Worm (Caenorhabditis elegans) whole organism, young adult: ENCODE data around the gene F53F4.17.

Source experiments
- B0261.1 ChIP-seq: sonication (generic microtip); optimal IDR thresholded peaks from 2 replicates; lab custom pipeline; 2016; ENCODE audit warnings: mild to moderate bottlenecking, missing genetic modification characterization, moderate library complexity, missing compliant biosample characterization
- C06A6.2 ChIP-seq: fragments of 200-800 bp; sonication (Bioruptor generic); conservative IDR thresholded peaks from 2 replicates; pipeline ENCODE4 v1.3.6; 2022; ENCODE audit warnings: missing genetic modification characterization, missing compliant biosample characterization
- D2030.7 ChIP-seq: fragments of 200-800 bp; sonication (Bioruptor generic); IDR thresholded peaks from 2 replicates; pipeline ENCODE4 v1.3.6; 2022; ENCODE audit warnings: missing genetic modification reagents, missing genetic modification characterization, missing compliant biosample characterization
- F22D6.2 ChIP-seq: sonication (generic microtip); optimal IDR thresholded peaks from 2 replicates; lab custom pipeline; 2016; ENCODE audit warnings: mild to moderate bottlenecking, missing genetic modification characterization, missing compliant biosample characterization
- F23B12.7 ChIP-seq: sonication (generic microtip); optimal IDR thresholded peaks from 2 replicates; lab custom pipeline; 2017; ENCODE audit warnings: missing genetic modification characterization, mild to moderate bottlenecking, missing compliant biosample characterization, antibody characterized with exemption, moderate library complexity; ENCODE audit not compliant: insufficient read depth
- F33H1.4 ChIP-seq: fragments of 200-800 bp; sonication (Bioruptor generic); IDR thresholded peaks from 2 replicates; pipeline ENCODE4 v1.3.6; 2022; ENCODE audit warnings: missing genetic modification reagents, missing genetic modification characterization, missing compliant biosample characterization
- F39B2.1 ChIP-seq: fragments of 200-800 bp; sonication (Bioruptor generic); IDR thresholded peaks from 2 replicates; pipeline ENCODE4 v1.3.6; 2022; ENCODE audit warnings: missing genetic modification reagents, missing genetic modification characterization, missing compliant biosample characterization
- F57C9.4 ChIP-seq: sonication (generic microtip); optimal IDR thresholded peaks from 2 replicates; lab custom pipeline; 2017; ENCODE audit warnings: mild to moderate bottlenecking, missing genetic modification characterization, missing compliant biosample characterization
- K11D2.4 ChIP-seq: fragments of 200-800 bp; sonication (Bioruptor generic); IDR thresholded peaks from 2 replicates; pipeline ENCODE4 v1.3.6; 2022; ENCODE audit warnings: missing genetic modification reagents, missing genetic modification characterization, missing compliant biosample characterization
- Y56A3A.18 ChIP-seq: fragments of 200-800 bp; sonication (Bioruptor generic); IDR thresholded peaks from 2 replicates; pipeline ENCODE4 v1.3.6; 2022; ENCODE audit warnings: missing genetic modification reagents, missing genetic modification characterization, missing compliant biosample characterization
- Y79H2A.3 ChIP-seq: fragments of 200-800 bp; sonication (Bioruptor generic); conservative IDR thresholded peaks from 2 replicates; pipeline ENCODE4 v1.3.6; 2022; ENCODE audit warnings: missing genetic modification reagents, missing genetic modification characterization, missing compliant biosample characterization
- attf-3 ChIP-seq: fragments of 200-800 bp; sonication (Bioruptor generic); conservative IDR thresholded peaks from 2 replicates; pipeline ENCODE4 v1.3.6; 2022; ENCODE audit warnings: missing genetic modification reagents, missing genetic modification characterization, missing compliant biosample characterization
- attf-5 ChIP-seq: fragments of 200-800 bp; sonication (Bioruptor generic); optimal IDR thresholded peaks from 2 replicates; lab custom pipeline; 2018; ENCODE audit warnings: mild to moderate bottlenecking, missing genetic modification characterization, missing compliant biosample characterization
- bed-2 ChIP-seq: fragments of 200-800 bp; sonication (Bioruptor generic); IDR thresholded peaks from 2 replicates; pipeline ENCODE4 v1.3.6; 2022; ENCODE audit warnings: missing genetic modification reagents, missing genetic modification characterization, missing compliant biosample characterization
- ccch-3 ChIP-seq: fragments of 200-800 bp; sonication (Bioruptor generic); optimal IDR thresholded peaks from 2 replicates; lab custom pipeline; 2018; ENCODE audit warnings: mild to moderate bottlenecking, missing genetic modification characterization, missing compliant biosample characterization
- cebp-1 ChIP-seq, 2 experiments: fragments of 200-800 bp in 1 of 2; sonication (Bioruptor generic) in 1 of 2; sonication (generic microtip) in 1 of 2; IDR thresholded peaks in 1 of 2; optimal IDR thresholded peaks in 1 of 2; 2 replicates each; pipeline versions ENCODE4 v1.3.6 to Lab custom; 2017 to 2022; ENCODE audit warnings: missing compliant biosample characterization in 2 of 2, missing genetic modification characterization in 2 of 2, mild to moderate bottlenecking in 1 of 2, missing genetic modification reagents in 1 of 2, moderate library complexity in 1 of 2
- cebp-2 ChIP-seq: fragments of 200-800 bp; sonication (Bioruptor generic); IDR thresholded peaks from 2 replicates; pipeline ENCODE4 v1.3.6; 2022; ENCODE audit warnings: missing genetic modification characterization, missing compliant biosample characterization
- ceh-100 ChIP-seq: fragments of 200-800 bp; sonication (Bioruptor generic); IDR thresholded peaks from 2 replicates; pipeline ENCODE4 v1.3.6; 2022; ENCODE audit warnings: missing genetic modification reagents, missing genetic modification characterization, missing compliant biosample characterization
- ceh-27 ChIP-seq: fragments of 200-800 bp; sonication (Bioruptor generic); optimal IDR thresholded peaks from 2 replicates; lab custom pipeline; 2018; ENCODE audit warnings: mild to moderate bottlenecking, missing genetic modification characterization, moderate library complexity, missing compliant biosample characterization
- ceh-58 ChIP-seq: fragments of 200-800 bp; sonication (Bioruptor generic); IDR thresholded peaks from 2 replicates; pipeline ENCODE4 v1.3.6; 2022; ENCODE audit warnings: missing genetic modification characterization, missing compliant biosample characterization
- ceh-79 ChIP-seq: sonication (generic microtip); optimal IDR thresholded peaks from 2 replicates; lab custom pipeline; 2017; ENCODE audit warnings: mild to moderate bottlenecking, missing genetic modification characterization, missing compliant biosample characterization
- ceh-91 ChIP-seq: fragments of 200-800 bp; sonication (Bioruptor generic); IDR thresholded peaks from 2 replicates; pipeline ENCODE4 v1.3.6; 2022; ENCODE audit warnings: missing genetic modification reagents, missing genetic modification characterization, missing compliant biosample characterization
- dox-1 ChIP-seq: fragments of 200-800 bp; sonication (Bioruptor generic); IDR thresholded peaks from 2 replicates; pipeline ENCODE4 v1.3.6; 2022; ENCODE audit warnings: missing genetic modification reagents, missing genetic modification characterization, missing compliant biosample characterization
- dpff-1 ChIP-seq: sonication (generic microtip); optimal IDR thresholded peaks from 2 replicates; lab custom pipeline; 2017; ENCODE audit warnings: mild to moderate bottlenecking, missing genetic modification characterization, missing compliant biosample characterization
- dpl-1 ChIP-seq: fragments of 150-350 bp; optimal IDR thresholded peaks from 2 replicates; lab custom pipeline; 2014; ENCODE audit warnings: missing biosample characterization, missing genetic modification reagents, missing genetic modification characterization
- ets-4 ChIP-seq: fragments of 200-800 bp; sonication (Bioruptor generic); optimal IDR thresholded peaks from 2 replicates; lab custom pipeline; 2018; ENCODE audit warnings: mild to moderate bottlenecking, missing genetic modification characterization, missing compliant biosample characterization
- fkh-3 ChIP-seq: sonication (generic microtip); optimal IDR thresholded peaks from 2 replicates; lab custom pipeline; 2016; ENCODE audit warnings: mild to moderate bottlenecking, missing genetic modification characterization, missing compliant biosample characterization
- hmg-1.2 ChIP-seq: fragments of 200-800 bp; sonication (Bioruptor generic); IDR thresholded peaks from 2 replicates; pipeline ENCODE4 v1.3.6; 2022; ENCODE audit warnings: missing genetic modification reagents, missing genetic modification characterization, missing compliant biosample characterization
- hrde-1 ChIP-seq: sonication (generic microtip); optimal IDR thresholded peaks from 2 replicates; lab custom pipeline; 2016; ENCODE audit warnings: missing genetic modification characterization, mild to moderate bottlenecking, missing compliant biosample characterization, moderate library complexity, missing genotype, missing genetic modification reagents, borderline replicate concordance
- lag-1 ChIP-seq: fragments of 200-800 bp; sonication (Bioruptor generic); IDR thresholded peaks from 2 replicates; pipeline ENCODE4 v1.3.6; 2022; ENCODE audit warnings: missing genetic modification reagents, missing genetic modification characterization, missing compliant biosample characterization
- let-607 ChIP-seq, 2 experiments: fragments of 200-800 bp in 1 of 2; sonication (Bioruptor generic) in 1 of 2; sonication (generic microtip) in 1 of 2; optimal IDR thresholded peaks; 2 replicates each; lab custom pipeline; 2016 to 2018; ENCODE audit warnings: mild to moderate bottlenecking in 2 of 2, missing compliant biosample characterization in 2 of 2, missing genetic modification characterization in 2 of 2, moderate library complexity in 2 of 2, missing genotype in 1 of 2
- lin-26 ChIP-seq: fragments of 200-800 bp; sonication (Bioruptor generic); IDR thresholded peaks from 2 replicates; pipeline ENCODE4 v1.3.6; 2022; ENCODE audit warnings: missing genetic modification reagents, missing genetic modification characterization, missing compliant biosample characterization
- lin-40 ChIP-seq: sonication (generic microtip); optimal IDR thresholded peaks from 2 replicates; lab custom pipeline; 2016; ENCODE audit warnings: missing genetic modification characterization, mild to moderate bottlenecking, missing compliant biosample characterization, missing genotype, missing genetic modification reagents
- lin-54 ChIP-seq: fragments of 200-800 bp; sonication (Bioruptor generic); optimal IDR thresholded peaks from 2 replicates; lab custom pipeline; 2018; ENCODE audit warnings: mild to moderate bottlenecking, missing genetic modification characterization, missing compliant biosample characterization
- madf-3 ChIP-seq: fragments of 200-800 bp; sonication (Bioruptor generic); IDR thresholded peaks from 2 replicates; pipeline ENCODE4 v1.3.6; 2022; ENCODE audit warnings: missing genetic modification reagents, missing genetic modification characterization, missing compliant biosample characterization
- madf-8 ChIP-seq: fragments of 200-800 bp; sonication (Bioruptor generic); conservative IDR thresholded peaks from 2 replicates; pipeline ENCODE4 v1.3.6; 2022; ENCODE audit warnings: missing genetic modification reagents, missing genetic modification characterization, missing compliant biosample characterization
- mxl-1 ChIP-seq: sonication (generic microtip); optimal IDR thresholded peaks from 2 replicates; lab custom pipeline; 2016; ENCODE audit warnings: missing genetic modification characterization, missing compliant biosample characterization
- nhr-120 ChIP-seq: fragments of 200-800 bp; sonication (Bioruptor generic); IDR thresholded peaks from 2 replicates; pipeline ENCODE4 v1.3.6; 2022; ENCODE audit warnings: missing genetic modification characterization, missing compliant biosample characterization
- nhr-179 ChIP-seq: sonication (generic microtip); optimal IDR thresholded peaks from 2 replicates; lab custom pipeline; 2016; ENCODE audit warnings: mild to moderate bottlenecking, missing genetic modification characterization, missing compliant biosample characterization
- nhr-80 ChIP-seq: sonication (generic microtip); optimal IDR thresholded peaks from 2 replicates; lab custom pipeline; 2016; ENCODE audit warnings: missing genetic modification characterization, missing compliant biosample characterization
- pha-4 ChIP-seq: fragments of 150-350 bp; sonication (generic microtip); optimal IDR thresholded peaks from 2 replicates; lab custom pipeline; 2014; ENCODE audit warnings: missing biosample characterization, missing genetic modification reagents, missing genetic modification characterization
- rec-8 ChIP-seq, 2 experiments: sonication (generic microtip); optimal IDR thresholded peaks; 2 replicates each; lab custom pipeline; 2016; ENCODE audit warnings: mild to moderate bottlenecking in 2 of 2, missing genetic modification characterization in 2 of 2, missing genetic modification reagents in 2 of 2, missing genotype in 2 of 2, missing biosample characterization in 1 of 2, missing compliant biosample characterization in 1 of 2, moderate library complexity in 1 of 2
- snpc-1.1 ChIP-seq: sonication (generic microtip); optimal IDR thresholded peaks from 2 replicates; lab custom pipeline; 2017; ENCODE audit warnings: missing genetic modification characterization, mild to moderate bottlenecking, missing compliant biosample characterization, antibody characterized with exemption, moderate library complexity, missing genotype, missing genetic modification reagents; ENCODE audit not compliant: insufficient read depth
- snpc-4 ChIP-seq, 5 experiments: fragments of 150-350 bp in 1 of 5; sonication (generic microtip) in 4 of 5; optimal IDR thresholded peaks; 2 replicates each; lab custom pipeline; 2014 to 2018; ENCODE audit warnings: missing genetic modification characterization in 5 of 5, missing biosample characterization in 3 of 5, antibody characterized with exemption in 2 of 5, mild to moderate bottlenecking in 2 of 5, missing compliant biosample characterization in 2 of 5, missing genotype in 2 of 5, moderate library complexity in 2 of 5, missing genetic modification reagents in 1 of 5
- tbx-9 ChIP-seq: sonication (generic microtip); optimal IDR thresholded peaks from 2 replicates; lab custom pipeline; 2016; ENCODE audit warnings: borderline replicate concordance, missing genetic modification characterization, inconsistent platforms, missing compliant biosample characterization
- zim-3 ChIP-seq: sonication (generic microtip); optimal IDR thresholded peaks from 2 replicates; lab custom pipeline; 2017; ENCODE audit warnings: mild to moderate bottlenecking, missing genetic modification characterization, moderate library complexity, missing compliant biosample characterization

F53F4.17 gene

ce11 chrV:13556746-13557145 is 31.3 kb upstream of the F53F4.17 start, which contains the start of gene cav-2 (continued):
- peak; percentile 44 for TF ChIP-seq F33H1.4 (GFP tag; lab: Robert Waterston, UW)
- no peak for TF ChIP-seq K11D2.4 (GFP tag; lab: Robert Waterston, UW)
- TF ChIP-seq cebp-2 (GFP tag; lab: Robert Waterston, UW): no peak
- TF ChIP-seq Y79H2A.3: no peak
- peak; percentile 95 for TF ChIP-seq nhr-80 (tag; lab: Kevin White, UChicago)
- no peak for TF ChIP-seq F57C9.4
- TF ChIP-seq ets-4: peak; percentile 98
- no peak for TF ChIP-seq bed-2 (GFP tag; lab: Robert Waterston, UW)
- no peak for TF ChIP-seq ccch-3
- TF ChIP-seq dpl-1 (GFP tag; lab: Kevin White, UChicago): peak; percentile 80
- no peak for TF ChIP-seq tbx-9 (tag; lab: Kevin White, UChicago)
- peak; percentile 36 for TF ChIP-seq F22D6.2 (tag; lab: Kevin White, UChicago)
- TF ChIP-seq lag-1 (GFP tag; lab: Robert Waterston, UW): 0 out of 2 replicates have a peak, but pooled peaks have one; percentile 66
- 0 out of 2 replicates have a peak, but pooled peaks have one; percentile 45 for TF ChIP-seq ceh-100
- TF ChIP-seq ceh-79 (tag; lab: Kevin White, UChicago): no peak
- peak; percentile 45 for TF ChIP-seq madf-8
- TF ChIP-seq Y56A3A.18 (GFP tag; lab: Robert Waterston, UW): no peak
- TF ChIP-seq hrde-1 (tag; lab: Kevin White, UChicago): no peak
- no peak for TF ChIP-seq F39B2.1
- TF ChIP-seq nhr-120 (GFP tag; lab: Robert Waterston, UW): 0 out of 2 replicates have a peak, but pooled peaks have one; percentile 53
- TF ChIP-seq ceh-27 (GFP tag; lab: Kevin White, UChicago): peak; percentile 92
- 0 out of 2 replicates have a peak, but pooled peaks have one; percentile 57 for TF ChIP-seq cebp-1 (GFP tag; IDR thresholded peaks at IDR 0.05; lab: Robert Waterston, UW)
- TF ChIP-seq cebp-1 (tag; optimal IDR thresholded peaks at IDR 0.05; lab: Kevin White, UChicago): peak; percentile 66
- TF ChIP-seq ceh-91 (GFP tag; lab: Robert Waterston, UW): no peak
- peak; percentile 83 for TF ChIP-seq dox-1
- TF ChIP-seq let-607 (tag; optimal IDR thresholded peaks at IDR 0.05; lab: Kevin White, UChicago): peak; percentile 22 to 68
- TF ChIP-seq C06A6.2: 0 out of 2 replicates have a peak, but pooled peaks have one; percentile 28
- TF ChIP-seq ceh-58 (GFP tag; lab: Robert Waterston, UW): no peak
- TF ChIP-seq attf-5: peak; percentile 78
- TF ChIP-seq F23B12.7 (tag; lab: Kevin White, UChicago): peak; percentile 18
- TF ChIP-seq fkh-3 (tag; lab: Kevin White, UChicago): no peak
- peak in 1 of 2 experiments; percentile 66 for TF ChIP-seq rec-8 (tag; optimal IDR thresholded peaks at IDR 0.05; lab: Kevin White, UChicago)
- TF ChIP-seq nhr-179 (tag; lab: Kevin White, UChicago): no peak
- TF ChIP-seq B0261.1 (tag; lab: Kevin White, UChicago): no peak
- peak; percentile 41 for TF ChIP-seq D2030.7 (GFP tag; lab: Robert Waterston, UW)
- TF ChIP-seq hmg-1.2: peak; percentile 33
- TF ChIP-seq madf-3: no peak; the same call in 1 of the 2 replicates
- no peak for TF ChIP-seq snpc-1.1 (tag; lab: Kevin White, UChicago)
- TF ChIP-seq pha-4 (tag; lab: Kevin White, UChicago): no peak
- peak; percentile 95 for TF ChIP-seq lin-54 (GFP tag; lab: Kevin White, UChicago)
- no peak for TF ChIP-seq dpff-1 (tag; lab: Kevin White, UChicago)
- TF ChIP-seq attf-3 (GFP tag; lab: Robert Waterston, UW): peak; percentile 58
- TF ChIP-seq mxl-1 (tag; lab: Kevin White, UChicago): no peak
- TF ChIP-seq lin-26 (GFP tag; lab: Robert Waterston, UW): no peak
- TF ChIP-seq snpc-4 (GFP tag; optimal IDR thresholded peaks at IDR 0.05; lab: Kevin White, UChicago): no peak
- peak in 2 of 4 experiments; percentile 40 to 78 for TF ChIP-seq snpc-4 (tag; optimal IDR thresholded peaks at IDR 0.05; lab: Kevin White, UChicago)
- no peak for TF ChIP-seq zim-3 (tag; lab: Kevin White, UChicago)
- TF ChIP-seq lin-40 (tag; lab: Kevin White, UChicago): peak; percentile 72
